Worm (Caenorhabditis elegans): ENCODE data around the gene C31H1.5.

ce11 chrIV:5824493-5824892 is 27.9 kb upstream of the C31H1.5 start, which contains the start of gene egal-1:
- TF ChIP-seq lag-1 (GFP tag; IDR thresholded peaks at IDR 0.05), result no peak
- no peak for TF ChIP-seq akir-1 (GFP tag; optimal IDR thresholded peaks at IDR 0.05)
- TF ChIP-seq egrh-3 (GFP tag; IDR thresholded peaks at IDR 0.05), result no peak
- TF ChIP-seq F57A8.1 (GFP tag; optimal IDR thresholded peaks at IDR 0.05), result no peak
- TF ChIP-seq T26A5.8 (tag; optimal IDR thresholded peaks at IDR 0.05), result no peak
- no peak for TF ChIP-seq C17E4.6 (GFP tag; IDR thresholded peaks at IDR 0.05)
- no peak for TF ChIP-seq somi-1 (GFP tag; optimal IDR thresholded peaks at IDR 0.05)
- no peak for TF ChIP-seq mel-28 (tag; optimal IDR thresholded peaks at IDR 0.05; ENCODE audit: borderline replicate concordance)

Data from whole organism, young adult.